Fruit fly (Drosophila melanogaster): Measurements from ENCODE around the gene CG32277.

Gene CG32277

dm6 chr3L:3239785-3240596 is 34.7 kb upstream of the CG32277 start (continued):
- no peak for TF ChIP-seq E2f2 (GFP tag; IDR thresholded peaks at IDR 0.05)
- peak; percentile 13; the same call in 1 of the 2 replicates for TF ChIP-seq stc (GFP tag; IDR thresholded peaks at IDR 0.05)
- TF ChIP-seq CG4360 (GFP tag; IDR thresholded peaks at IDR 0.05): 0 out of 2 replicates have a peak, but pooled peaks have one; percentile 29
- TF ChIP-seq bab2 (GFP tag; optimal IDR thresholded peaks at IDR 0.05): no peak
- TF ChIP-seq hbn (GFP tag; IDR thresholded peaks at IDR 0.05; ENCODE audit: partially characterized antibody): 0 out of 2 replicates have a peak, but pooled peaks have one; percentile 2
- peak; percentile 24 for TF ChIP-seq grau (tag; optimal IDR thresholded peaks at IDR 0.05)
- peak; percentile 13 for TF ChIP-seq CG17385 (GFP tag; optimal IDR thresholded peaks at IDR 0.05)
- no peak for TF ChIP-seq CG17568 (GFP tag; optimal IDR thresholded peaks at IDR 0.05)
- TF ChIP-seq cwo (GFP tag; optimal IDR thresholded peaks at IDR 0.05): no peak
- TF ChIP-seq hkb (optimal IDR thresholded peaks at IDR 0.05): peak; percentile 13
- no peak for TF ChIP-seq hkb (GFP tag; IDR thresholded peaks at IDR 0.05)
- TF ChIP-seq cato (GFP tag; optimal IDR thresholded peaks at IDR 0.05; ENCODE audit: borderline replicate concordance): no peak
- TF ChIP-seq mirr (GFP tag; optimal IDR thresholded peaks at IDR 0.05): peak; percentile 89
- TF ChIP-seq zen2 (GFP tag; IDR thresholded peaks at IDR 0.05; ENCODE audit: partially characterized antibody): no peak
- TF ChIP-seq CG13894 (tag; optimal IDR thresholded peaks at IDR 0.05): no peak
- peak; percentile 20 for TF ChIP-seq CG12769 (tag; optimal IDR thresholded peaks at IDR 0.05)
- TF ChIP-seq zfh1 (GFP tag; IDR thresholded peaks at IDR 0.05): no peak
- TF ChIP-seq gem (tag; optimal IDR thresholded peaks at IDR 0.05): peak; percentile 13
- no peak for TF ChIP-seq lov (optimal IDR thresholded peaks at IDR 0.05)
- no peak for TF ChIP-seq lov (GFP tag; IDR thresholded peaks at IDR 0.05)
- no peak for TF ChIP-seq insv (GFP tag; optimal IDR thresholded peaks at IDR 0.05)
- TF ChIP-seq dmrt11E (tag; optimal IDR thresholded peaks at IDR 0.05): peak; percentile 14
- TF ChIP-seq CG2678 (tag; optimal IDR thresholded peaks at IDR 0.05): peak; percentile 10
- peak; percentile 23 for TF ChIP-seq HmgZ (tag; optimal IDR thresholded peaks at IDR 0.05)

- TF ChIP-seq nmo (GFP tag; optimal IDR thresholded peaks at IDR 0.05) (peak; percentile 43), trem (tag; optimal IDR thresholded peaks at IDR 0.05) (peak; percentile 87), CG10267 (tag; optimal IDR thresholded peaks at IDR 0.05) (peak; percentile 98), CG3847 (GFP tag; IDR thresholded peaks at IDR 0.05) (peak; percentile 91), peb (GFP tag; IDR thresholded peaks at IDR 0.05) (no peak), chif (GFP tag; optimal IDR thresholded peaks at IDR 0.05) (peak in 1 of 2 experiments; percentile 29), tgo (GFP tag; IDR thresholded peaks at IDR 0.05) (no peak), vnd (GFP tag; IDR thresholded peaks at IDR 0.05; ENCODE audit: partially characterized antibody) (no peak), CG3065 (GFP tag; optimal IDR thresholded peaks at IDR 0.05) (no peak), Trl (optimal IDR thresholded peaks at IDR 0.05) (peak in 1 of 2 experiments; percentile 10), Trl (GFP tag; optimal IDR thresholded peaks at IDR 0.05) (peak; percentile 38), Fer2 (tag; optimal IDR thresholded peaks at IDR 0.05) (no peak), danr (GFP tag; IDR thresholded peaks at IDR 0.05) (no peak), CG2129 (GFP tag; IDR thresholded peaks at IDR 0.05; ENCODE audit: partially characterized antibody) (no peak), C15 (GFP tag; IDR thresholded peaks at IDR 0.05) (no peak), CG12155 (GFP tag; optimal IDR thresholded peaks at IDR 0.05) (peak; percentile 42), Six4 (GFP tag; optimal IDR thresholded peaks at IDR 0.05) (no peak), CG1792 (GFP tag; optimal IDR thresholded peaks at IDR 0.05) (peak; percentile 16), gsb-n (tag; optimal IDR thresholded peaks at IDR 0.05) (no peak), tap (tag; optimal IDR thresholded peaks at IDR 0.05) (no peak), Rx (GFP tag; IDR thresholded peaks at IDR 0.05) (no peak), Ets65A (GFP tag) (peak; percentile 92), CHES-1-like (GFP tag; optimal IDR thresholded peaks at IDR 0.05) (peak; percentile 79), Hr3 (GFP tag; optimal IDR thresholded peaks at IDR 0.05) (peak; percentile 41), CG6254 (GFP tag; optimal IDR thresholded peaks at IDR 0.05) (no peak), CG13894 (tag; optimal IDR thresholded peaks at IDR 0.05) (no peak)
Observed at dm6 chr3L:3239033-3239752, 33.9 kb upstream of the CG32277 start, which contains the start of gene CG17746. Gene CG17746 (minus strand): TSS chr3L:3239578.

Data from whole organism, embryonic.